Worm (Caenorhabditis elegans) whole organism, midembryonic: ENCODE results near the gene sru-30.

Experiments used
- cog-1 ChIP-seq: sonication (generic microtip); optimal IDR thresholded peaks from 2 replicates; lab custom pipeline; 2016; ENCODE audit warnings: missing genetic modification characterization, missing compliant biosample characterization
- ztf-23 ChIP-seq: fragments of 200-800 bp; sonication (Bioruptor generic); IDR thresholded peaks from 2 replicates; pipeline ENCODE4 v1.3.6; 2022; ENCODE audit warnings: missing genetic modification reagents, missing genetic modification characterization, missing compliant biosample characterization

- no peak for TF ChIP-seq cog-1 (tag; lab: Kevin White, UChicago)
- no peak for TF ChIP-seq ztf-23 (GFP tag; lab: Robert Waterston, UW)
Observed at ce11 chrV:9786721-9787131, 26.9 kb upstream of the sru-30 start, which contains the start of gene F46B6.6.
